Fruit fly (Drosophila melanogaster) whole organism, embryonic: Measurements from ENCODE around the gene HBS1.

Source experiments
- Bgb ChIP-seq: fragments of 200-800 bp; sonication (Bioruptor generic); IDR thresholded peaks from 2 replicates; pipeline ENCODE4 v1.3.6; 2022; ENCODE audit warnings: missing biosample characterization, missing genetic modification characterization; ENCODE audit not compliant: partially characterized antibody
- CG12744 ChIP-seq: fragments of 200-800 bp; sonication (Bioruptor generic); optimal IDR thresholded peaks from 2 replicates; lab custom pipeline; 2016; ENCODE audit warnings: missing biosample characterization, missing genetic modification characterization
- CG13123 ChIP-seq: fragments of 200-800 bp; sonication (Bioruptor generic); optimal IDR thresholded peaks from 2 replicates; lab custom pipeline; 2016; ENCODE audit warnings: missing biosample characterization, missing genetic modification characterization
- CG14014 ChIP-seq: fragments of 200-800 bp; sonication (Bioruptor generic); IDR thresholded peaks from 2 replicates; pipeline ENCODE4 v1.3.6; 2022; ENCODE audit warnings: missing biosample characterization, missing genetic modification characterization
- CG14860 ChIP-seq: fragments of 200-800 bp; sonication (Bioruptor generic); IDR thresholded peaks from 3 replicates; pipeline ENCODE4 v1.3.6; 2022; ENCODE audit warnings: missing biosample characterization, missing genetic modification characterization; ENCODE audit not compliant: partially characterized antibody
- CG15514 ChIP-seq: fragments of 200-800 bp; sonication (Bioruptor generic); optimal IDR thresholded peaks from 3 replicates; lab custom pipeline; 2017; ENCODE audit warnings: missing biosample characterization, missing genetic modification characterization, mild to moderate bottlenecking, moderate library complexity, missing genetic modification reagents
- CG1832 ChIP-seq: fragments of 200-800 bp; sonication (Bioruptor generic); optimal IDR thresholded peaks from 2 replicates; lab custom pipeline; 2017; ENCODE audit warnings: missing biosample characterization, mild to moderate bottlenecking, missing genetic modification characterization, inconsistent platforms
- CG2875 ChIP-seq: fragments of 200-800 bp; sonication (Bioruptor generic); optimal IDR thresholded peaks from 2 replicates; lab custom pipeline; 2017; ENCODE audit warnings: missing biosample characterization, mild to moderate bottlenecking, missing genetic modification characterization, missing genetic modification reagents
- CG30403 ChIP-seq: fragments of 200-800 bp; sonication (Bioruptor generic); optimal IDR thresholded peaks from 3 replicates; lab custom pipeline; 2016; ENCODE audit warnings: missing biosample characterization, missing genetic modification characterization
- CG34376 ChIP-seq: fragments of 200-800 bp; sonication (Bioruptor generic); optimal IDR thresholded peaks from 2 replicates; lab custom pipeline; 2018; ENCODE audit warnings: missing biosample characterization, mild to moderate bottlenecking, missing genetic modification characterization
- CG5180 ChIP-seq: fragments of 200-800 bp; sonication (Bioruptor generic); optimal IDR thresholded peaks from 3 replicates; lab custom pipeline; 2017; ENCODE audit warnings: missing biosample characterization, missing genetic modification characterization, mild to moderate bottlenecking, moderate library complexity, missing genetic modification reagents
- CG6254 ChIP-seq: fragments of 200-800 bp; sonication (Bioruptor generic); optimal IDR thresholded peaks from 3 replicates; lab custom pipeline; 2017; ENCODE audit warnings: mild to moderate bottlenecking, missing biosample characterization, missing genetic modification reagents, missing genetic modification characterization
- CG6765 ChIP-seq: fragments of 200-800 bp; sonication (Bioruptor generic); optimal IDR thresholded peaks from 3 replicates; lab custom pipeline; 2017; ENCODE audit warnings: missing biosample characterization, mild to moderate bottlenecking, missing genetic modification characterization
- CG8290 ChIP-seq, 3 experiments: fragments of 200-800 bp; sonication (Bioruptor generic); optimal IDR thresholded peaks; 2 replicates each; lab custom pipeline; 2016 to 2019; ENCODE audit warnings: missing biosample characterization in 3 of 3, missing genetic modification characterization in 3 of 3, mild to moderate bottlenecking in 2 of 3, moderate library complexity in 1 of 3
- Doc3 ChIP-seq: fragments of 200-800 bp; sonication (Bioruptor generic); IDR thresholded peaks from 3 replicates; pipeline ENCODE4 v1.3.6; 2022; ENCODE audit warnings: missing biosample characterization, missing genetic modification characterization; ENCODE audit not compliant: partially characterized antibody
- Eip74EF ChIP-seq, 2 experiments: fragments of 200-800 bp in 1 of 2; fragments of >200 bp in 1 of 2; sonication (Bioruptor generic) in 1 of 2; optimal IDR thresholded peaks; 2 replicates each; lab custom pipeline; 2017 to 2019; ENCODE audit warnings: missing biosample characterization in 2 of 2, missing genetic modification characterization in 2 of 2, mild to moderate bottlenecking in 1 of 2, moderate library complexity in 1 of 2
- Gug ChIP-seq: fragments of 200-800 bp; sonication (Bioruptor generic); IDR thresholded peaks from 4 replicates; pipeline ENCODE4 v1.3.6; 2022; ENCODE audit warnings: missing biosample characterization, missing genetic modification characterization
- Hey ChIP-seq: fragments of 200-800 bp; sonication (Bioruptor generic); optimal IDR thresholded peaks from 3 replicates; lab custom pipeline; 2018; ENCODE audit warnings: missing biosample characterization, mild to moderate bottlenecking, missing genetic modification characterization
- Jarid2 ChIP-seq: fragments of 200-800 bp; sonication (Bioruptor generic); optimal IDR thresholded peaks from 3 replicates; lab custom pipeline; 2017; ENCODE audit warnings: mild to moderate bottlenecking, missing biosample characterization, missing genetic modification reagents, missing genetic modification characterization
- Lhr ChIP-seq: fragments of 200-800 bp; sonication (Bioruptor generic); optimal IDR thresholded peaks from 3 replicates; lab custom pipeline; 2017; ENCODE audit warnings: mild to moderate bottlenecking, missing biosample characterization, missing genetic modification reagents, missing genetic modification characterization
- NfI ChIP-seq: fragments of 200-800 bp; sonication (Bioruptor generic); optimal IDR thresholded peaks from 3 replicates; lab custom pipeline; 2018; ENCODE audit warnings: missing biosample characterization, mild to moderate bottlenecking, missing genetic modification characterization, moderate library complexity
- Oaz ChIP-seq: fragments of 200-800 bp; sonication (Bioruptor generic); IDR thresholded peaks from 2 replicates; pipeline ENCODE4 v1.3.6; 2022; ENCODE audit warnings: missing biosample characterization, missing genetic modification characterization
- Ptx1 ChIP-seq: fragments of 200-800 bp; sonication (Bioruptor generic); IDR thresholded peaks from 2 replicates; pipeline ENCODE4 v1.3.6; 2022; ENCODE audit warnings: missing biosample characterization, missing genetic modification characterization
- Scr ChIP-seq: fragments of 200-800 bp; sonication (Bioruptor generic); IDR thresholded peaks from 2 replicates; pipeline ENCODE4 v1.3.6; 2022; ENCODE audit warnings: missing biosample characterization, missing genetic modification characterization; ENCODE audit not compliant: partially characterized antibody
- Sry-δ ChIP-seq: fragments of 200-800 bp; sonication (Bioruptor generic); optimal IDR thresholded peaks from 2 replicates; lab custom pipeline; 2016; ENCODE audit warnings: missing biosample characterization, missing genetic modification characterization
- Taf1 ChIP-seq: fragments of 200-800 bp; sonication (Bioruptor generic); IDR thresholded peaks from 2 replicates; pipeline ENCODE4 v1.3.6; 2022; ENCODE audit warnings: missing biosample characterization, missing genetic modification characterization
- al ChIP-seq: fragments of 200-800 bp; sonication (Bioruptor generic); IDR thresholded peaks from 2 replicates; pipeline ENCODE4 v1.3.6; 2022; ENCODE audit warnings: missing biosample characterization, missing genetic modification characterization
- ato ChIP-seq: fragments of 200-800 bp; sonication (Bioruptor generic); IDR thresholded peaks from 2 replicates; pipeline ENCODE4 v1.3.6; 2022; ENCODE audit warnings: missing biosample characterization, missing genetic modification characterization; ENCODE audit not compliant: partially characterized antibody
- btn ChIP-seq: fragments of 200-800 bp; sonication (Bioruptor generic); optimal IDR thresholded peaks from 2 replicates; lab custom pipeline; 2016; ENCODE audit warnings: missing biosample characterization, missing genetic modification characterization
- chm ChIP-seq: fragments of 200-800 bp; sonication (Bioruptor generic); IDR thresholded peaks from 2 replicates; pipeline ENCODE4 v1.3.6; 2022; ENCODE audit warnings: missing biosample characterization, missing genetic modification characterization
- da ChIP-seq: fragments of 200-800 bp; sonication (Bioruptor generic); optimal IDR thresholded peaks from 2 replicates; lab custom pipeline; 2016; ENCODE audit warnings: missing biosample characterization, missing genetic modification characterization
- dan ChIP-seq: fragments of 200-800 bp; sonication (Bioruptor generic); IDR thresholded peaks from 2 replicates; pipeline ENCODE4 v1.3.6; 2022; ENCODE audit warnings: missing biosample characterization, missing genetic modification characterization
- dysf ChIP-seq: fragments of 200-800 bp; sonication (Bioruptor generic); IDR thresholded peaks from 3 replicates; pipeline ENCODE4 v1.3.6; 2022; ENCODE audit warnings: missing biosample characterization, missing genetic modification characterization
- ems ChIP-seq: fragments of 200-800 bp; sonication (Bioruptor generic); optimal IDR thresholded peaks from 3 replicates; lab custom pipeline; 2016; ENCODE audit warnings: missing biosample characterization, missing genetic modification characterization
- fd96Cb ChIP-seq: fragments of 200-800 bp; sonication (Bioruptor generic); optimal IDR thresholded peaks from 2 replicates; lab custom pipeline; 2018; ENCODE audit warnings: missing biosample characterization, mild to moderate bottlenecking, missing genetic modification characterization, moderate library complexity
- fru ChIP-seq: fragments of >200 bp; optimal IDR thresholded peaks from 2 replicates; lab custom pipeline; 2017
- fu2 ChIP-seq: fragments of 200-800 bp; sonication (Bioruptor generic); optimal IDR thresholded peaks from 2 replicates; lab custom pipeline; 2016; ENCODE audit warnings: missing biosample characterization, missing genetic modification characterization
- jing ChIP-seq: fragments of 200-800 bp; sonication (Bioruptor generic); optimal IDR thresholded peaks from 2 replicates; lab custom pipeline; 2018; ENCODE audit warnings: missing biosample characterization, mild to moderate bottlenecking, missing genetic modification characterization
- lov ChIP-seq, 2 experiments: fragments of 200-800 bp in 1 of 2; fragments of >200 bp in 1 of 2; sonication (Bioruptor generic) in 1 of 2; IDR thresholded peaks in 1 of 2; optimal IDR thresholded peaks in 1 of 2; 2 replicates in 1 of 2; 3 replicates in 1 of 2; pipeline versions ENCODE4 v1.3.6 to Lab custom; 2017 to 2022; ENCODE audit warnings: missing biosample characterization in 1 of 2, missing genetic modification characterization in 1 of 2
- phol ChIP-seq: fragments of 200-800 bp; sonication (Bioruptor generic); optimal IDR thresholded peaks from 3 replicates; lab custom pipeline; 2018; ENCODE audit warnings: missing biosample characterization, mild to moderate bottlenecking, missing genetic modification characterization, moderate library complexity
- psq ChIP-seq: fragments of 200-800 bp; sonication (Bioruptor generic); optimal IDR thresholded peaks from 2 replicates; lab custom pipeline; 2017; ENCODE audit warnings: missing biosample characterization, missing genetic modification characterization
- schlank ChIP-seq: fragments of 200-800 bp; sonication (Bioruptor generic); optimal IDR thresholded peaks from 2 replicates; lab custom pipeline; 2018; ENCODE audit warnings: missing biosample characterization, mild to moderate bottlenecking, missing genetic modification characterization
- seq ChIP-seq: fragments of 200-800 bp; sonication (Bioruptor generic); IDR thresholded peaks from 2 replicates; pipeline ENCODE4 v1.3.6; 2022; ENCODE audit warnings: missing biosample characterization, missing genetic modification characterization
- slbo ChIP-seq: fragments of 200-800 bp; sonication (Bioruptor generic); IDR thresholded peaks from 2 replicates; pipeline ENCODE4 v1.3.6; 2022; ENCODE audit warnings: missing biosample characterization, missing genetic modification characterization
- slou ChIP-seq: fragments of 200-800 bp; sonication (Bioruptor generic); optimal IDR thresholded peaks from 3 replicates; lab custom pipeline; 2016; ENCODE audit warnings: missing biosample characterization, missing genetic modification characterization
- sna ChIP-seq: fragments of 200-800 bp; sonication (Bioruptor generic); IDR thresholded peaks from 2 replicates; pipeline ENCODE4 v1.3.6; 2022; ENCODE audit warnings: missing biosample characterization, missing genetic modification characterization; ENCODE audit not compliant: partially characterized antibody
- tin ChIP-seq: fragments of 200-800 bp; sonication (Bioruptor generic); optimal IDR thresholded peaks from 3 replicates; lab custom pipeline; 2016; ENCODE audit warnings: missing biosample characterization, missing genetic modification characterization
- toy ChIP-seq: fragments of 200-800 bp; sonication (Bioruptor generic); IDR thresholded peaks from 2 replicates; pipeline ENCODE4 v1.3.6; 2022; ENCODE audit warnings: missing biosample characterization, missing genetic modification characterization
- zfh2 ChIP-seq: fragments of 200-800 bp; sonication (Bioruptor generic); optimal IDR thresholded peaks from 2 replicates; lab custom pipeline; 2016; ENCODE audit warnings: missing biosample characterization, missing genetic modification characterization

The HBS1 gene

dm6 chr3L:1876215-1876625, 11.2 kb upstream of the HBS1 start, which contains the start of gene dre4 (continued):
- TF ChIP-seq toy (no peak), ato (GFP tag; lab: Robert Waterston, UW) (no peak), CG14860 (GFP tag; lab: Robert Waterston, UW) (no peak), CG15514 (GFP tag; lab: Kevin White, UChicago) (peak; percentile 90), slou (peak; percentile 54), CG30403 (GFP tag; lab: Kevin White, UChicago) (peak; percentile 78), Oaz (GFP tag; lab: Robert Waterston, UW) (0 out of 2 replicates have a peak, but pooled peaks have one; percentile 29), al (GFP tag; lab: Robert Waterston, UW) (peak; percentile 53), CG13123 (GFP tag; lab: Kevin White, UChicago) (peak; percentile 25), Eip74EF (GFP tag; optimal IDR thresholded peaks at IDR 0.05; lab: Kevin White, UChicago) (no peak), slbo (GFP tag; lab: Robert Waterston, UW) (peak; percentile 87), Hey (tag; lab: Kevin White, UChicago) (no peak), btn (GFP tag; lab: Kevin White, UChicago) (peak; percentile 20), CG6765 (GFP tag; lab: Kevin White, UChicago) (peak; percentile 62), ems (peak; percentile 54), fru (no peak), zfh2 (peak; percentile 65), CG14014 (GFP tag; lab: Robert Waterston, UW) (peak; percentile 81), schlank (tag; lab: Kevin White, UChicago) (peak; percentile 29), dysf (GFP tag; lab: Robert Waterston, UW) (peak; percentile 64), dan (GFP tag; lab: Robert Waterston, UW) (no peak), Jarid2 (GFP tag; lab: Kevin White, UChicago) (no peak), Bgb (GFP tag; lab: Robert Waterston, UW) (peak; percentile 70), CG5180 (no peak), phol (peak; percentile 77), psq (GFP tag; lab: Kevin White, UChicago) (peak; percentile 9), seq (GFP tag; lab: Robert Waterston, UW) (peak; percentile 60; the same call in 1 of the 2 replicates), jing (GFP tag; lab: Kevin White, UChicago) (peak; percentile 23), Ptx1 (peak; percentile 72), Scr (GFP tag; lab: Robert Waterston, UW) (peak; percentile 25; the same call in 1 of the 2 replicates), Doc3 (GFP tag; lab: Robert Waterston, UW) (no peak), fd96Cb (tag; lab: Kevin White, UChicago) (peak; percentile 62), da (GFP tag; lab: Kevin White, UChicago) (peak; percentile 35), chm (peak; percentile 79), lov (optimal IDR thresholded peaks at IDR 0.05; lab: Kevin White, UChicago) (no peak), lov (GFP tag; IDR thresholded peaks at IDR 0.05; lab: Robert Waterston, UW) (0 out of 3 replicates have a peak, but pooled peaks have one; percentile 18), Sry-δ (GFP tag; lab: Kevin White, UChicago) (peak; percentile 61), CG6254 (peak; percentile 73), Lhr (GFP tag; lab: Kevin White, UChicago) (peak; percentile 93), sna (GFP tag; lab: Robert Waterston, UW) (peak; percentile 37; the same call in 1 of the 2 replicates), CG34376 (peak; percentile 49), Gug (GFP tag; lab: Robert Waterston, UW) (peak; percentile 37; the same call in 1 of the 4 replicates), CG12744 (GFP tag; lab: Kevin White, UChicago) (peak; percentile 78), CG8290 (GFP tag; optimal IDR thresholded peaks at IDR 0.05; lab: Kevin White, UChicago) (peak; percentile 64), CG8290 (tag; optimal IDR thresholded peaks at IDR 0.05; lab: Kevin White, UChicago) (peak in 1 of 2 experiments; percentile 81), tin (GFP tag; lab: Kevin White, UChicago) (peak; percentile 73), CG1832 (GFP tag; lab: Kevin White, UChicago) (no peak), Taf1 (peak; percentile 57), NfI (GFP tag; lab: Kevin White, UChicago) (peak; percentile 42), fu2 (peak; percentile 60), CG2875 (GFP tag; lab: Kevin White, UChicago) (peak; percentile 65)
